Fruit fly (Drosophila melanogaster) whole organism, pupa: ENCODE data around the gene CG46308.

Experiments
- CG12605 ChIP-seq: fragments of 200-800 bp; sonication (Bioruptor generic); IDR thresholded peaks from 2 replicates; pipeline ENCODE4 v1.3.6; 2022; ENCODE audit warnings: missing biosample characterization, missing genetic modification characterization
- CG13204 ChIP-seq: fragments of 200-800 bp; sonication (Bioruptor generic); optimal IDR thresholded peaks from 2 replicates; lab custom pipeline; 2018; ENCODE audit warnings: missing biosample characterization, mild to moderate bottlenecking, missing genetic modification characterization, moderate library complexity
- CG8301 ChIP-seq: fragments of 200-800 bp; sonication (Bioruptor generic); optimal IDR thresholded peaks from 2 replicates; lab custom pipeline; 2018; ENCODE audit warnings: missing biosample characterization, mild to moderate bottlenecking, missing genetic modification characterization
- CG9948 ChIP-seq: fragments of 200-800 bp; sonication (Bioruptor generic); optimal IDR thresholded peaks from 2 replicates; lab custom pipeline; 2018; ENCODE audit warnings: missing biosample characterization, mild to moderate bottlenecking, missing genetic modification characterization, moderate library complexity
- EcR ChIP-seq: fragments of 200-800 bp; sonication (Bioruptor generic); optimal IDR thresholded peaks from 3 replicates; lab custom pipeline; 2019; ENCODE audit warnings: missing biosample characterization, missing genetic modification characterization, mild to moderate bottlenecking, moderate library complexity, missing genetic modification reagents
- Ets98B ChIP-seq: fragments of 200-800 bp; sonication (Bioruptor generic); IDR thresholded peaks from 2 replicates; pipeline ENCODE4 v1.3.6; 2022; ENCODE audit warnings: missing biosample characterization, missing genetic modification characterization
- Pif1A ChIP-seq: fragments of 200-800 bp; sonication (Bioruptor generic); optimal IDR thresholded peaks from 3 replicates; lab custom pipeline; 2016; ENCODE audit warnings: missing biosample characterization, missing genetic modification characterization

- TF ChIP-seq CG9948 (tag; lab: Kevin White, UChicago) (no peak), EcR (no peak), CG13204 (GFP tag; lab: Kevin White, UChicago) (no peak), Ets98B (peak; percentile 55), CG12605 (GFP tag; lab: Robert Waterston, UW) (peak; percentile 48; the same call in 1 of the 2 replicates), Pif1A (GFP tag; lab: Kevin White, UChicago) (peak; percentile 20), CG8301 (tag; lab: Kevin White, UChicago) (no peak)
Measured at dm6 chr2L:13512182-13513032, 50.8 kb downstream of the CG46308 start.
